Worm (Caenorhabditis elegans) whole organism, L4 larva: ENCODE measurements around the gene Y113G7A.13.

Source experiments
- R02D3.7 ChIP-seq: fragments of 150-350 bp; sonication (generic microtip); optimal IDR thresholded peaks from 3 replicates; lab custom pipeline; 2014; ENCODE audit warnings: missing biosample characterization, missing genetic modification characterization
- T26A8.4 ChIP-seq: fragments of 200-800 bp; sonication (Bioruptor generic); IDR thresholded peaks from 2 replicates; pipeline ENCODE4 v1.3.6; 2022; ENCODE audit warnings: missing genetic modification characterization, missing compliant biosample characterization
- ama-1 ChIP-seq: fragments of 150-350 bp; optimal IDR thresholded peaks from 2 replicates; lab custom pipeline; 2014; ENCODE audit warnings: inconsistent platforms, mixed read lengths
- attf-4 ChIP-seq: sonication (generic microtip); optimal IDR thresholded peaks from 3 replicates; lab custom pipeline; 2017; ENCODE audit warnings: missing biosample characterization, missing genetic modification characterization
- ceh-28 ChIP-seq: fragments of 150-350 bp; optimal IDR thresholded peaks from 2 replicates; lab custom pipeline; 2014; ENCODE audit warnings: missing biosample characterization, missing genetic modification reagents, missing genetic modification characterization
- daf-12 ChIP-seq: fragments of 150-350 bp; optimal IDR thresholded peaks from 2 replicates; lab custom pipeline; 2014; ENCODE audit warnings: missing biosample characterization, missing genetic modification reagents, missing genetic modification characterization
- daf-8 ChIP-seq: fragments of 200-800 bp; sonication (Bioruptor generic); IDR thresholded peaks from 2 replicates; pipeline ENCODE4 v1.3.6; 2022; ENCODE audit warnings: missing genetic modification characterization, missing compliant biosample characterization
- dmd-9 ChIP-seq: fragments of 200-800 bp; sonication (Bioruptor generic); IDR thresholded peaks from 2 replicates; pipeline ENCODE4 v1.3.6; 2022; ENCODE audit warnings: missing genetic modification reagents, missing genetic modification characterization, missing compliant biosample characterization
- egl-27 ChIP-seq: sonication (generic microtip); optimal IDR thresholded peaks from 3 replicates; lab custom pipeline; 2017; ENCODE audit warnings: missing biosample characterization, missing genetic modification reagents, missing genetic modification characterization
- lsy-2 ChIP-seq, 2 experiments: fragments of 150-350 bp in 1 of 2; sonication (generic microtip) in 1 of 2; optimal IDR thresholded peaks; 2 replicates each; lab custom pipeline; 2014 to 2017; ENCODE audit warnings: missing biosample characterization in 2 of 2, missing genetic modification characterization in 2 of 2
- nhr-11 ChIP-seq: fragments of 150-350 bp; optimal IDR thresholded peaks from 2 replicates; lab custom pipeline; 2014; ENCODE audit warnings: missing biosample characterization, missing genetic modification characterization
- pha-4 ChIP-seq, 2 experiments: fragments of 150-350 bp in 1 of 2; fragments of 200-800 bp in 1 of 2; sonication (Bioruptor generic) in 1 of 2; IDR thresholded peaks in 1 of 2; optimal IDR thresholded peaks in 1 of 2; 2 replicates each; pipeline versions ENCODE4 v1.3.6 to Lab custom; 2014 to 2022; ENCODE audit warnings: missing genetic modification characterization in 2 of 2, missing genetic modification reagents in 2 of 2, missing biosample characterization in 1 of 2, missing compliant biosample characterization in 1 of 2
- snpc-1.2 ChIP-seq: fragments of 200-800 bp; sonication (Bioruptor generic); IDR thresholded peaks from 2 replicates; pipeline ENCODE4 v1.3.6; 2022; ENCODE audit warnings: missing genetic modification reagents, missing genetic modification characterization, missing compliant biosample characterization
- snpc-4 ChIP-seq: fragments of 150-350 bp; optimal IDR thresholded peaks from 2 replicates; lab custom pipeline; 2014; ENCODE audit warnings: missing biosample characterization, missing genetic modification characterization

DNA sequence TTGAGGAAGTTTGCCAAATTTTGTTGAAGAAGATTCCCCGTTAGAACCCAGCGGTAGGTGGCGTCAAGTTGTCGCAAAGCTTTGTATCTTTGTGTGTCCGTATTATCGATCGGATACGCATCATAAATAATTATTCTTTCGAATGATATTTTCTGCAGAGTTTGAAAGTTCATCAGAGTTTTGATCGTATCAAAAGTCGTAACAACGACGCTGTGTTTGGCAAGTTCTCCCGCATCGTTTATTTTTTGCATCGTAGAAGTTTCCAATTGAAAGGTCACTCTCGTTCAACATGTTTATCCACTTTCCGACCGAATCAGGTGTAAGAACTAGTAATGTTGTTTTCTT is 15.1 kb downstream of the Y113G7A.13 start:
- TF ChIP-seq lsy-2 (tag; optimal IDR thresholded peaks at IDR 0.05; lab: Kevin White, UChicago) (no peak), egl-27 (tag; lab: Kevin White, UChicago) (no peak), daf-8 (GFP tag; lab: Robert Waterston, UW) (no peak), nhr-11 (tag; lab: Kevin White, UChicago) (no peak), ama-1 (lab: Kevin White, UChicago) (peak; percentile 65), ceh-28 (tag; lab: Kevin White, UChicago) (no peak), attf-4 (no peak), T26A8.4 (GFP tag; lab: Robert Waterston, UW) (no peak), dmd-9 (GFP tag; lab: Robert Waterston, UW) (no peak), daf-12 (tag; lab: Kevin White, UChicago) (no peak), pha-4 (GFP tag; IDR thresholded peaks at IDR 0.05; lab: Robert Waterston, UW) (no peak), pha-4 (tag; optimal IDR thresholded peaks at IDR 0.05; lab: Kevin White, UChicago) (no peak), snpc-4 (tag; lab: Kevin White, UChicago) (no peak), R02D3.7 (tag; lab: Kevin White, UChicago) (no peak), snpc-1.2 (GFP tag; lab: Robert Waterston, UW) (no peak)
